Fruit fly (Drosophila melanogaster) whole organism, prepupa: ENCODE data around the gene Cse1.

Experiments
- CG1621 ChIP-seq: fragments of 200-800 bp; sonication (Bioruptor generic); optimal IDR thresholded peaks from 3 replicates; lab custom pipeline; 2018; ENCODE audit warnings: missing biosample characterization, mild to moderate bottlenecking, missing genetic modification characterization
- CG8119 ChIP-seq: fragments of 200-800 bp; sonication (Bioruptor generic); IDR thresholded peaks from 3 replicates; pipeline ENCODE4 v1.3.6; 2022; ENCODE audit warnings: missing biosample characterization, missing genetic modification characterization
- Eip75B ChIP-seq: fragments of 200-800 bp; sonication (Bioruptor generic); optimal IDR thresholded peaks from 3 replicates; lab custom pipeline; 2016; ENCODE audit warnings: missing biosample characterization, missing genetic modification characterization
- Hr4 ChIP-seq: fragments of 200-800 bp; sonication (Bioruptor generic); optimal IDR thresholded peaks from 3 replicates; lab custom pipeline; 2016; ENCODE audit warnings: missing biosample characterization, missing genetic modification characterization
- Lpt ChIP-seq: fragments of 200-800 bp; sonication (Bioruptor generic); optimal IDR thresholded peaks from 3 replicates; lab custom pipeline; 2016; ENCODE audit warnings: missing biosample characterization, missing genetic modification characterization

DNA sequence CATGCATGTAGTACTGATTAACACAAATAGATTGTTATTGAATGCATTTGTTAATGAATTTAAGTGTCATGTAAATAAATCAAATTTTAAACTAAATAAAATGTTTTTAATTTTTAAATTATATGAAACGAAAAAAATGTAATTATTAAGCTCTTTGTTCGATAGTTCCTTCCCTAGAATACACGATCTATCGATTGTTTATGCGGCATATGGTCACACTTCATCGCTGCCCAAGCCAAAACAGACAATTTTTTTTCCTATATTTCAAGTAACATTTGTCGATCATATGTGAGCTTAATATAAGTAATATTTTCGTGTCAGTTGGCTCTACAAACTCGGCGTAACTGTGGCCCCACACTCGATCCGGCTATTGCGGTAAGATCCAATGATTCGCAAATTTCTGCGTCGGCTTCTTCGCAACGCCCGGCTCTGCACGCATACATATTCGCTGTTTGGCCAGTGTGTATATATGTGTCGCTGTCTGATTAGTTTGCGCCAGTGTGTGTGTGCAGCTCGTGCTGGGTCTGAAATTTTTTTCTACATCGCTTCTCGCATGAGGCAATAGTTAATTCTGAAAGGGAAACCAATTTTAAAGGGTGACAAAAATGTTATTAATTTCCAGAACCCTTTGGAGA, 2.0 kb upstream of the Cse1 start, which contains the start of gene AspRS-m:
- no peak for TF ChIP-seq Eip75B (GFP tag; lab: Kevin White, UChicago)
- no peak for TF ChIP-seq CG8119 (GFP tag; lab: Robert Waterston, UW)
- TF ChIP-seq CG1621 (tag; lab: Kevin White, UChicago), result no peak
- TF ChIP-seq Hr4 (GFP tag; lab: Kevin White, UChicago), result no peak
- TF ChIP-seq Lpt (GFP tag; lab: Kevin White, UChicago), result no peak
